Worm (Caenorhabditis elegans): ENCODE data around the gene str-102.

DNA sequence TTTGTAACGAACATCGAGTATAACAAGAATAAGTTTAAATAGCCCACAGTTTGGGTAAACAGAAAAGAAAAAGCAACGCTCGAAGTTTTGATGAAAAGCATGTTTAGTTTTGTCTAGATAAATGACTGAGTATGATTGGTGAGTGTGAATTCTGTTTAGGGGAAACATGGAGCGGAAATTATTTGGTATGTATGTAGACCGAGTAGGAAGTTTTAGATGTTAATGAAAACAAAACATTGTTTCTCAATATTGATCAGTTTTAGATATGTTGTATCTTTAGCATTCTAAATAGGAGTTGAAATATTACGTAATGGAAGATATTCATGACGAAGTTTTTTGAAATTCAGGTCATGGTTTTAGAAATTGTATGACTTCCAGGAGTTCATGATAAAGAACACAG lies 27.8 kb downstream of the str-102 start, which contains the start of gene srbc-63:
- no peak for TF ChIP-seq spr-3 (GFP tag; optimal IDR thresholded peaks at IDR 0.05)
- TF ChIP-seq pha-4 (GFP tag; IDR thresholded peaks at IDR 0.05), result no peak
- no peak for TF ChIP-seq pha-4 (tag; optimal IDR thresholded peaks at IDR 0.05)
- no peak for TF ChIP-seq dpl-1 (GFP tag; optimal IDR thresholded peaks at IDR 0.05)
- TF ChIP-seq F49E8.2 (tag; optimal IDR thresholded peaks at IDR 0.05; ENCODE audit: borderline replicate concordance), result no peak
- no peak for TF ChIP-seq egl-27 (tag; optimal IDR thresholded peaks at IDR 0.05)
- TF ChIP-seq ces-1 (GFP tag; optimal IDR thresholded peaks at IDR 0.05), result no peak
- no peak for TF ChIP-seq nhr-25 (tag; optimal IDR thresholded peaks at IDR 0.05; ENCODE audit: borderline replicate concordance, insufficient read depth)
- no peak for TF ChIP-seq ztf-11 (tag; optimal IDR thresholded peaks at IDR 0.05)
- TF ChIP-seq ceh-82 (tag; optimal IDR thresholded peaks at IDR 0.05), result no peak

All from whole organism, L4 larva.